Worm (Caenorhabditis elegans): ENCODE measurements around the gene pqn-31.

DNA sequence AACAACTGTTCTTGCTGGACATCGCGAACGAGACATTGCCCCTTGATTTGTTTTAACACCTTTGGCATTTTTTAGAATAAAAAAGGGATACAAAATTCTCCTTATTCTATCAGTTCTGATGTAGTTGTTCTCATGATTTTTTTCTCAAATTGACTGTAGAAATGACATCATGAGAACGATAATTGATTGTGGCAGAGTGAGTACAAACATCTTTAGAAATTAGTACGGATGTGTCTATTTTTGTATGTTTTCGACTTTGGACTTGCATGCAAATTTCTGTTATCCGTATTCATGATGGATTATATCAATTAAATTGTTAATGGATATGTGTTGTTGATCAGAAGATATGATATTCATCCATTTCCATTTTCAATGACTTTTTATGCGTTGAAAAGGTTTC, 38.8 kb downstream of the pqn-31 start:
- no peak for TF ChIP-seq dpl-1 (GFP tag; optimal IDR thresholded peaks at IDR 0.05)
- TF ChIP-seq ets-4 (GFP tag; optimal IDR thresholded peaks at IDR 0.05), result no peak
- TF ChIP-seq ztf-18 (tag; optimal IDR thresholded peaks at IDR 0.05), result no peak
- TF ChIP-seq zim-3 (tag; optimal IDR thresholded peaks at IDR 0.05), result no peak
- no peak for TF ChIP-seq madf-6 (GFP tag; IDR thresholded peaks at IDR 0.05)
- TF ChIP-seq ztf-22 (GFP tag; optimal IDR thresholded peaks at IDR 0.05), result no peak
- TF ChIP-seq hlh-26 (GFP tag; conservative IDR thresholded peaks at IDR 0.05), result no peak
- TF ChIP-seq aptf-3 (GFP tag; IDR thresholded peaks at IDR 0.05), result no peak
- TF ChIP-seq F37B4.10 (GFP tag; IDR thresholded peaks at IDR 0.05), result no peak
- no peak for TF ChIP-seq ztf-26 (tag; optimal IDR thresholded peaks at IDR 0.05)
- TF ChIP-seq snpc-4 (GFP tag; optimal IDR thresholded peaks at IDR 0.05), result no peak
- no peak for TF ChIP-seq snpc-4 (tag; optimal IDR thresholded peaks at IDR 0.05)
- TF ChIP-seq sdz-38 (tag; optimal IDR thresholded peaks at IDR 0.05), result no peak
- no peak for TF ChIP-seq F57C9.4 (tag; optimal IDR thresholded peaks at IDR 0.05)
